Fruit fly (Drosophila melanogaster) Kc167 (cell line): Measurements from ENCODE around the gene eIF2Balpha.

Source experiments
- Myc ChIP-seq: fragments of >200 bp; optimal IDR thresholded peaks from 2 replicates; lab custom pipeline; 2017; ENCODE audit warnings: missing external identifiers
- Sin3A ChIP-seq: fragments of >200 bp; optimal IDR thresholded peaks from 2 replicates; lab custom pipeline; 2018; ENCODE audit warnings: missing external identifiers
- h ChIP-seq: fragments of >200 bp; optimal IDR thresholded peaks from 3 replicates; lab custom pipeline; 2018; ENCODE audit warnings: missing external identifiers
- insv ChIP-seq: fragments of >200 bp; optimal IDR thresholded peaks from 3 replicates; lab custom pipeline; 2018; ENCODE audit warnings: missing external identifiers
- psq ChIP-seq: fragments of >200 bp; optimal IDR thresholded peaks from 2 replicates; lab custom pipeline; 2017; ENCODE audit warnings: missing external identifiers
- ttk ChIP-seq: sonication (Bioruptor generic); optimal IDR thresholded peaks from 2 replicates; lab custom pipeline; 2017; ENCODE audit warnings: missing external identifiers

eIF2Balpha gene

dm6 chr3R:29935756-29936155 lies at the start of gene eIF2Balpha, which contains the start of gene Vps13B:
TSS of gene eIF2Balpha (minus strand) at chr3R:29935888.
TSS of gene Vps13B (plus strand) at chr3R:29935978.
- TF ChIP-seq psq (lab: Kevin White, UChicago) (no peak), Myc (no peak), ttk (no peak), h (lab: Kevin White, UChicago) (no peak), insv (lab: Kevin White, UChicago) (no peak), Sin3A (no peak)

- TF ChIP-seq psq (lab: Kevin White, UChicago) (no peak), h (lab: Kevin White, UChicago) (no peak), insv (lab: Kevin White, UChicago) (no peak), Myc (no peak), Sin3A (no peak), ttk (no peak)
These were observed 49.5 kb upstream of the eIF2Balpha start for dm6 chr3R:29985219-29985618.

- no peak for TF ChIP-seq psq (lab: Kevin White, UChicago)
- no peak for TF ChIP-seq h (lab: Kevin White, UChicago)
- no peak for TF ChIP-seq insv (lab: Kevin White, UChicago)
- TF ChIP-seq Sin3A, result no peak
- no peak for TF ChIP-seq ttk
- TF ChIP-seq Myc, result no peak
These were observed 48.2 kb upstream of the eIF2Balpha start for dm6 chr3R:29983886-29984285.

- TF ChIP-seq h (lab: Kevin White, UChicago) (no peak), ttk (no peak), Sin3A (no peak), Myc (no peak), insv (lab: Kevin White, UChicago) (no peak), psq (lab: Kevin White, UChicago) (no peak)
These were observed 47.4 kb upstream of the eIF2Balpha start, which contains the start of gene CG7896 for dm6 chr3R:29983073-29983544. TSS of gene CG7896 (plus strand) at chr3R:29983426.

- TF ChIP-seq ttk (no peak), psq (lab: Kevin White, UChicago) (no peak), h (lab: Kevin White, UChicago) (no peak), Myc (no peak), insv (lab: Kevin White, UChicago) (no peak)
These were observed 46.3 kb upstream of the eIF2Balpha start for dm6 chr3R:29982027-29982426.

DNA sequence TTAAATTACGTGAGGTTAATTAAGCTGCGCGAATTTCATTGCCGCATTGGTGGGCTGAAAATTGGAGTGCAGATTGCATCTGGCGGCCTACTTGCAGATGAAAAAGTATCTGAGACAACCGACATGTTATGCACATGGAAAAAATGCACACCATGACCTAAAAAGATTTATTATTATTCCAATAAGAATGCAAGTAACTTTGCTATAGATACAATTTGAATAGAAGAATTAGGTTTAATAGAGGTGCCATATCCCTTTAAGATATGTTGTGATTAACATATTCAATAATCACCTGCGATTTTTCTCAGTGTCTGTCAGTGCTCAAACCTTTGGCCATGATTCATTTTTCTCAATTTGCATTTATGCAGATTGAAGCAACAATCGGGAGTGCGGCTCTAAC lies 45.8 kb upstream of the eIF2Balpha start:
- no peak for TF ChIP-seq ttk
- no peak for TF ChIP-seq Sin3A
- no peak for TF ChIP-seq insv (lab: Kevin White, UChicago)
- TF ChIP-seq Myc, result no peak
- no peak for TF ChIP-seq psq (lab: Kevin White, UChicago)
- no peak for TF ChIP-seq h (lab: Kevin White, UChicago)

- TF ChIP-seq psq (lab: Kevin White, UChicago) (no peak), insv (lab: Kevin White, UChicago) (no peak), h (lab: Kevin White, UChicago) (no peak), Myc (no peak), Sin3A (no peak), ttk (no peak)
These were observed 42.9 kb upstream of the eIF2Balpha start for dm6 chr3R:29978595-29978994.

DNA sequence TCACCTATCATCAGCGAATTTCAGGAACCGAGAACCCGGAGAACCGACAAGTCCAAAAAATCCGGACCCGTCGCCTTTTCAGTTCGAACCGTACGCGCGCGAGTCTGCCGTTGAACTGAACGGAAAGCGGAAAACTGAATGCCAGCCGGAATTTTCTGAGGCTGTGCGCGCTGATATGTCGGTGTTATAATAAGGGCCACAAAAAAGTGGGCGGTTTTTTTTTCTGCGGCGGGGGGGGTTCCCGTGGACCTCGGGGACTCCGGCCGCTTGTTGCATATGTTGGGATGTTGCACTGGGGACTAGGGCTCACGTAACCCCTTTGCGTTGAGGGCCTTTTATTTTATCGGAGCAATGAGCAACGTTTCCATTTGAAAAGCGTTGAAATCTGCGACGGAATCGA lies 33.7 kb upstream of the eIF2Balpha start, which contains the start of gene TkR99D:
TkR99D (minus strand) TSS at position 101 of the 400 bp plus-strand sequence.
- TF ChIP-seq insv (lab: Kevin White, UChicago), result no peak
- no peak for TF ChIP-seq Myc
- no peak for TF ChIP-seq ttk
- TF ChIP-seq psq (lab: Kevin White, UChicago), result no peak
- no peak for TF ChIP-seq Sin3A
- TF ChIP-seq h (lab: Kevin White, UChicago), result no peak

- TF ChIP-seq ttk, result no peak
- no peak for TF ChIP-seq Sin3A
- no peak for TF ChIP-seq h (lab: Kevin White, UChicago)
- TF ChIP-seq Myc, result no peak
- no peak for TF ChIP-seq insv (lab: Kevin White, UChicago)
- TF ChIP-seq psq (lab: Kevin White, UChicago), result no peak
These were observed 27.4 kb upstream of the eIF2Balpha start for dm6 chr3R:29963102-29963501.

dm6 chr3R:29959329-29959728 lies 23.6 kb upstream of the eIF2Balpha start:
- TF ChIP-seq psq (lab: Kevin White, UChicago) (no peak), ttk (no peak), h (lab: Kevin White, UChicago) (no peak), insv (lab: Kevin White, UChicago) (no peak), Sin3A (no peak), Myc (no peak)

DNA sequence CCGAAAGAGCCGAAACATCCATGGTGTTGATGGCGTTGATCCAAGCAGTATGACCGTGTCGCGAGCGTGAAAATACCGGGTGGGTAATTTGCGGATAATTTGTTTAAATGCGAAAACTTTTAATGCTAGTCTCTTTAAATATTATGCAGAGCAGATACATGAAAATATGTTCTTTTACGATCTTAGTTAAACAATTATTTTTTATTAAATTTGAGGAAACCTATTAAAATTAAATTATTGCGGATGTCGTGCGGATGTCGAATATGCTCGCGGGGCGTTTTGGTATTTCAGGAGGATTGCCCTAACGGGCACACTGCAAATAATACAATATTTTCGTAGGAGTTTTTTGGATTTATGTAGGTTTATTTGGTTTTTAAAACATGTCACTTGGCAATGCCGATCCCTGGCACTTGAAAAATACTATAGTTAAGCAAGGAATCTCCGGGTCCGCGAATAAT lies 2.7 kb downstream of the eIF2Balpha start, which contains the start of the genes Cog7, CG42557 and CG42558:
Cog7 (minus strand) TSS at position 51 of the 458 bp plus-strand sequence.
CG42557 (plus strand) TSS at position 281 of the 458 bp plus-strand sequence.
CG42558 (plus strand) TSS at position 281 of the 458 bp plus-strand sequence.
- TF ChIP-seq Myc, result no peak
- no peak for TF ChIP-seq psq (lab: Kevin White, UChicago)
- TF ChIP-seq ttk, result no peak
- no peak for TF ChIP-seq Sin3A
- no peak for TF ChIP-seq h (lab: Kevin White, UChicago)
- no peak for TF ChIP-seq insv (lab: Kevin White, UChicago)

dm6 chr3R:29930286-29930685 lies 5.4 kb downstream of the eIF2Balpha start, which contains the start of gene alpha-Man-Ic:
TSS of gene alpha-Man-Ic (minus strand) at chr3R:29930386.
- TF ChIP-seq Sin3A (no peak), h (lab: Kevin White, UChicago) (no peak), ttk (no peak), insv (lab: Kevin White, UChicago) (no peak), psq (lab: Kevin White, UChicago) (no peak), Myc (no peak)

DNA sequence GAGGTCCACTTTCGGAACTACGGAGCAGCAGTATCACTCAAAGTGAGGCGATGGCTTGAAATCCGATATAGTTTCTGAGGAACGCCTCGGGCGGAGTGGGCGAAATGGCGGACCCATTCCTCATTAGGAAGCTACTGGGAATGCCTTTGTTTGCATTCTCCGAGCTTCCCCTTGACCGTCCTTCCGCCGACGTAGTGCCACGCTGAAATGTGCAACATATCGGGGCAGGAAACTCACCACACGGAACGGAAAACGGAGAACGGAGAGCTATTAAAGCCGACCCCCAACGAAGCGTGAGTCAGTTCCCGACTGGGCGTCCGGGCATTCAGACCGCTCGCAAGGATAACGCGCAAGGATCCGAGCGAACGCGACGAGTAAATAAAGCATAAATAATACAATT lies 8.7 kb downstream of the eIF2Balpha start, which contains the start of gene CG15522:
CG15522 (plus strand) TSS at position 301 of the 400 bp plus-strand sequence.
- TF ChIP-seq Myc (no peak), psq (lab: Kevin White, UChicago) (no peak), h (lab: Kevin White, UChicago) (no peak), ttk (no peak), Sin3A (no peak)
